Worm (Caenorhabditis elegans): Measurements from ENCODE around the gene K07D4.9.
A peak's percentile ranks its signal among the peaks of the same experiment; 100 is the strongest.

DNA sequence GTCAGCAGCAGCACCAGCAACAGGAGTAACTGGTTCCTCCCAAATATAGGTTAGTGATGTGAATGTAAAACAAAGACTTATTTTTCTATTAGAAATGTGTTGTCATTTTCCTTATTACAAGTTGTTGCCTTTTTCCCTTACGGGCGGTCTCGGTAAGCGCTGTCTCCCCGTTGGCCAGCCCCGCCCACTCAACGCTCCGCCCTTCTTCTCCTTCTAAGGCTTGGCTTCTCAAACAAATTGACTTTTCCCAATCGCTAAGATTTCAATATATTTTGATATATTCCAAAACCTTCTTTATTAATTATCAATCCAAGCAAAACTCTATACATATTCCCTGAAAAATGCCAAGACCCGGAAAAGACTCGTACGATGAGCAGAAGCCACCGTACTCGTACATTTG lies 46.1 kb upstream of the K07D4.9 start, which contains the start of gene lin-31:
- TF ChIP-seq nhr-11 (tag; optimal IDR thresholded peaks at IDR 0.05) (no peak), lin-15B (tag; optimal IDR thresholded peaks at IDR 0.05) (no peak), aly-2 (tag; optimal IDR thresholded peaks at IDR 0.05) (no peak), ceh-82 (tag; optimal IDR thresholded peaks at IDR 0.05) (no peak), unc-62 (GFP tag; optimal IDR thresholded peaks at IDR 0.05) (no peak), nhr-23 (tag; optimal IDR thresholded peaks at IDR 0.05) (no peak), ama-1 (optimal IDR thresholded peaks at IDR 0.05) (no peak), mml-1 (tag; optimal IDR thresholded peaks at IDR 0.05) (no peak), snpc-4 (tag; optimal IDR thresholded peaks at IDR 0.05) (no peak), nfya-1 (tag; optimal IDR thresholded peaks at IDR 0.05; ENCODE audit: insufficient read depth) (peak; percentile 76), zag-1 (tag; optimal IDR thresholded peaks at IDR 0.05) (no peak)
